Worm (Caenorhabditis elegans): Measurements from ENCODE around the gene ceh-89.

- TF ChIP-seq ztf-6 (GFP tag; IDR thresholded peaks at IDR 0.05) (no peak), ZK185.1 (tag; optimal IDR thresholded peaks at IDR 0.05; ENCODE audit: poor library complexity, severe bottlenecking) (no peak), F37B4.10 (GFP tag; IDR thresholded peaks at IDR 0.05) (no peak), somi-1 (GFP tag; optimal IDR thresholded peaks at IDR 0.05) (no peak), snpc-4 (GFP tag; optimal IDR thresholded peaks at IDR 0.05) (no peak), snpc-4 (tag; optimal IDR thresholded peaks at IDR 0.05) (no peak), hsf-1 (GFP tag; IDR thresholded peaks at IDR 0.05) (no peak), lin-40 (tag; optimal IDR thresholded peaks at IDR 0.05) (no peak), gei-17 (GFP tag; optimal IDR thresholded peaks at IDR 0.05) (no peak), tbp1 (GFP tag; optimal IDR thresholded peaks at IDR 0.05) (no peak), F57C9.4 (tag; optimal IDR thresholded peaks at IDR 0.05) (no peak), T26A5.8 (tag; optimal IDR thresholded peaks at IDR 0.05) (no peak)
Observed at ce11 chrX:14178688-14179087, 36.9 kb downstream of the ceh-89 start, which contains the start of gene C37E2.10.

Measured in whole organism, young adult.